Fruit fly (Drosophila melanogaster) whole organism, embryonic: Measurements from ENCODE around the gene CG42854.

ENCODE experiments used
- BEAF-32 ChIP-seq: fragments of 200-800 bp; sonication (Bioruptor generic); optimal IDR thresholded peaks from 3 replicates; lab custom pipeline; 2017; ENCODE audit warnings: missing biosample characterization, missing genetic modification characterization, mild to moderate bottlenecking, moderate library complexity, missing genetic modification reagents
- Bgb ChIP-seq: fragments of 200-800 bp; sonication (Bioruptor generic); IDR thresholded peaks from 2 replicates; pipeline ENCODE4 v1.3.6; 2022; ENCODE audit warnings: missing biosample characterization, missing genetic modification characterization; ENCODE audit not compliant: partially characterized antibody
- C15 ChIP-seq: fragments of 200-800 bp; sonication (Bioruptor generic); IDR thresholded peaks from 3 replicates; pipeline ENCODE4 v1.3.6; 2022; ENCODE audit warnings: missing biosample characterization, missing genetic modification characterization
- CG11504 ChIP-seq: fragments of 200-800 bp; sonication (Bioruptor generic); optimal IDR thresholded peaks from 3 replicates; lab custom pipeline; 2019; ENCODE audit warnings: missing biosample characterization, mild to moderate bottlenecking, missing genetic modification characterization, moderate library complexity
- CG15073 ChIP-seq: fragments of 200-800 bp; sonication (Bioruptor generic); optimal IDR thresholded peaks from 2 replicates; lab custom pipeline; 2016; ENCODE audit warnings: missing biosample characterization, missing genetic modification characterization
- CG15601 ChIP-seq: fragments of 200-800 bp; sonication (Bioruptor generic); optimal IDR thresholded peaks from 3 replicates; lab custom pipeline; 2019; ENCODE audit warnings: missing biosample characterization, mild to moderate bottlenecking, missing genetic modification characterization, moderate library complexity
- CG1602 ChIP-seq: fragments of 200-800 bp; sonication (Bioruptor generic); optimal IDR thresholded peaks from 3 replicates; lab custom pipeline; 2016; ENCODE audit warnings: missing biosample characterization, missing genetic modification characterization
- CG16813 ChIP-seq: fragments of 200-800 bp; sonication (Bioruptor generic); IDR thresholded peaks from 3 replicates; pipeline ENCODE4 v1.3.6; 2022; ENCODE audit warnings: missing biosample characterization, missing genetic modification characterization; ENCODE audit not compliant: partially characterized antibody
- CG16863 ChIP-seq: fragments of 200-800 bp; sonication (Bioruptor generic); optimal IDR thresholded peaks from 3 replicates; lab custom pipeline; 2016; ENCODE audit warnings: missing biosample characterization, missing genetic modification characterization
- CG17361 ChIP-seq: fragments of 200-800 bp; sonication (Bioruptor generic); IDR thresholded peaks from 3 replicates; pipeline ENCODE4 v1.3.6; 2022; ENCODE audit warnings: missing biosample characterization, missing genetic modification characterization
- CG18262 ChIP-seq: fragments of 200-800 bp; optimal IDR thresholded peaks from 3 replicates; lab custom pipeline; 2019; ENCODE audit warnings: missing biosample characterization, mild to moderate bottlenecking, missing genetic modification characterization, moderate library complexity
- CG30403 ChIP-seq: fragments of 200-800 bp; sonication (Bioruptor generic); optimal IDR thresholded peaks from 3 replicates; lab custom pipeline; 2016; ENCODE audit warnings: missing biosample characterization, missing genetic modification characterization
- CG3847 ChIP-seq: fragments of 200-800 bp; sonication (Bioruptor generic); IDR thresholded peaks from 2 replicates; pipeline ENCODE4 v1.3.6; 2022; ENCODE audit warnings: missing biosample characterization, missing genetic modification characterization
- CG4404 ChIP-seq: fragments of 200-800 bp; sonication (Bioruptor generic); IDR thresholded peaks from 2 replicates; pipeline ENCODE4 v1.3.6; 2022; ENCODE audit warnings: missing biosample characterization, missing genetic modification characterization
- CG6272 ChIP-seq: fragments of 200-800 bp; sonication (Bioruptor generic); IDR thresholded peaks from 2 replicates; pipeline ENCODE4 v1.3.6; 2022; ENCODE audit warnings: missing biosample characterization, missing genetic modification characterization
- CG7372 ChIP-seq: fragments of 200-800 bp; sonication (Bioruptor generic); IDR thresholded peaks from 2 replicates; pipeline ENCODE4 v1.3.6; 2022; ENCODE audit warnings: missing biosample characterization, missing genetic modification characterization
- CG7556 ChIP-seq: fragments of 200-800 bp; sonication (Bioruptor generic); optimal IDR thresholded peaks from 2 replicates; lab custom pipeline; 2017; ENCODE audit warnings: missing biosample characterization, mild to moderate bottlenecking, missing genetic modification characterization
- CG8281 ChIP-seq: fragments of 200-800 bp; sonication (Bioruptor generic); optimal IDR thresholded peaks from 2 replicates; lab custom pipeline; 2018; ENCODE audit warnings: missing biosample characterization, mild to moderate bottlenecking, missing genetic modification characterization, moderate library complexity
- CG9437 ChIP-seq: fragments of 200-800 bp; sonication (Bioruptor generic); optimal IDR thresholded peaks from 2 replicates; lab custom pipeline; 2018; ENCODE audit warnings: missing biosample characterization, mild to moderate bottlenecking, missing genetic modification characterization
- CG9932 ChIP-seq: fragments of 200-800 bp; sonication (Bioruptor generic); IDR thresholded peaks from 2 replicates; pipeline ENCODE4 v1.3.6; 2022; ENCODE audit warnings: missing biosample characterization, missing genetic modification characterization
- CoRest ChIP-seq: fragments of 200-800 bp; sonication (Bioruptor generic); optimal IDR thresholded peaks from 3 replicates; lab custom pipeline; 2018; ENCODE audit warnings: missing biosample characterization, mild to moderate bottlenecking, missing genetic modification characterization, moderate library complexity
- Deaf1 ChIP-seq: fragments of 200-800 bp; optimal IDR thresholded peaks from 3 replicates; lab custom pipeline; 2019; ENCODE audit warnings: missing biosample characterization, mild to moderate bottlenecking, missing genetic modification characterization, moderate library complexity
- E2f1 ChIP-seq: fragments of 200-800 bp; sonication (Bioruptor generic); IDR thresholded peaks from 2 replicates; pipeline ENCODE4 v1.3.6; 2022; ENCODE audit warnings: missing biosample characterization, missing genetic modification characterization
- HLHmδ ChIP-seq: fragments of 200-800 bp; sonication (Bioruptor generic); optimal IDR thresholded peaks from 2 replicates; lab custom pipeline; 2018; ENCODE audit warnings: missing biosample characterization, mild to moderate bottlenecking, missing genetic modification characterization, moderate library complexity
- Hr39 ChIP-seq: fragments of >200 bp; optimal IDR thresholded peaks from 2 replicates; lab custom pipeline; 2017
- Hr51 ChIP-seq, 2 experiments: fragments of 200-800 bp; sonication (Bioruptor generic); optimal IDR thresholded peaks; 2 replicates in 1 of 2; 3 replicates in 1 of 2; lab custom pipeline; 2016 to 2018; ENCODE audit warnings: missing biosample characterization in 2 of 2, missing genetic modification characterization in 2 of 2, mild to moderate bottlenecking in 1 of 2, moderate library complexity in 1 of 2
- Max ChIP-seq: fragments of 200-800 bp; sonication (Bioruptor generic); optimal IDR thresholded peaks from 2 replicates; lab custom pipeline; 2016; ENCODE audit warnings: missing biosample characterization, mild to moderate bottlenecking, missing genetic modification characterization
- Med ChIP-seq: fragments of 200-800 bp; sonication (Bioruptor generic); peaks from one replicate; lab custom pipeline; 2016; ENCODE audit warnings: missing biosample characterization, missing genetic modification characterization, mild to moderate bottlenecking, inconsistent platforms, moderate library complexity
- amos ChIP-seq: fragments of 200-800 bp; sonication (Bioruptor generic); IDR thresholded peaks from 2 replicates; pipeline ENCODE4 v1.3.6; 2022; ENCODE audit warnings: missing biosample characterization, missing genetic modification characterization; ENCODE audit not compliant: partially characterized antibody
- bbx ChIP-seq: fragments of 200-800 bp; sonication (Bioruptor generic); IDR thresholded peaks from 2 replicates; pipeline ENCODE4 v1.3.6; 2022; ENCODE audit warnings: missing biosample characterization, missing genetic modification characterization; ENCODE audit not compliant: partially characterized antibody
- bigmax ChIP-seq: fragments of 200-800 bp; sonication (Bioruptor generic); optimal IDR thresholded peaks from 2 replicates; lab custom pipeline; 2018; ENCODE audit warnings: missing biosample characterization, mild to moderate bottlenecking, missing genetic modification characterization
- chif ChIP-seq, 2 experiments: fragments of 200-800 bp; sonication (Bioruptor generic); optimal IDR thresholded peaks; 3 replicates each; lab custom pipeline; 2016; ENCODE audit warnings: missing biosample characterization in 2 of 2, missing genetic modification characterization in 2 of 2
- chinmo ChIP-seq: fragments of 200-800 bp; sonication (Bioruptor generic); IDR thresholded peaks from 4 replicates; pipeline ENCODE4 v1.3.6; 2022; ENCODE audit warnings: missing biosample characterization, missing genetic modification characterization; ENCODE audit not compliant: partially characterized antibody
- chn ChIP-seq: fragments of 200-800 bp; sonication (Bioruptor generic); optimal IDR thresholded peaks from 2 replicates; lab custom pipeline; 2016; ENCODE audit warnings: missing biosample characterization, missing genetic modification characterization
- corto ChIP-seq: fragments of 200-800 bp; sonication (Bioruptor generic); optimal IDR thresholded peaks from 2 replicates; lab custom pipeline; 2016; ENCODE audit warnings: missing biosample characterization, mild to moderate bottlenecking, missing genetic modification characterization, moderate library complexity
- croc ChIP-seq: fragments of 200-800 bp; sonication (Bioruptor generic); conservative IDR thresholded peaks from 3 replicates; pipeline ENCODE4 v1.3.6; 2022; ENCODE audit warnings: missing biosample characterization, missing genetic modification characterization
- dm ChIP-seq: fragments of 200-800 bp; sonication (Bioruptor generic); optimal IDR thresholded peaks from 3 replicates; lab custom pipeline; 2016; ENCODE audit warnings: missing biosample characterization, missing genetic modification characterization
- ham ChIP-seq: fragments of 200-800 bp; sonication (Bioruptor generic); IDR thresholded peaks from 2 replicates; pipeline ENCODE4 v1.3.6; 2022; ENCODE audit warnings: missing biosample characterization, missing genetic modification characterization
- hkb ChIP-seq, 2 experiments: fragments of 200-800 bp in 1 of 2; fragments of >200 bp in 1 of 2; sonication (Bioruptor generic) in 1 of 2; IDR thresholded peaks in 1 of 2; optimal IDR thresholded peaks in 1 of 2; 2 replicates each; pipeline versions ENCODE4 v1.3.6 to Lab custom; 2017 to 2022; ENCODE audit warnings: missing biosample characterization in 1 of 2, missing genetic modification characterization in 1 of 2
- lab ChIP-seq: fragments of 200-800 bp; sonication (Bioruptor generic); optimal IDR thresholded peaks from 3 replicates; lab custom pipeline; 2017; ENCODE audit warnings: missing biosample characterization, missing genetic modification characterization, mild to moderate bottlenecking, moderate library complexity, missing genetic modification reagents
- lilli ChIP-seq: fragments of 200-800 bp; sonication (Bioruptor generic); optimal IDR thresholded peaks from 3 replicates; lab custom pipeline; 2016; ENCODE audit warnings: missing biosample characterization, missing genetic modification characterization
- odd ChIP-seq: fragments of 200-800 bp; sonication (Bioruptor generic); optimal IDR thresholded peaks from 2 replicates; lab custom pipeline; 2017; ENCODE audit warnings: missing biosample characterization, mild to moderate bottlenecking, missing genetic modification characterization
- pho ChIP-seq: fragments of 200-800 bp; sonication (Bioruptor generic); optimal IDR thresholded peaks from 2 replicates; lab custom pipeline; 2016; ENCODE audit warnings: missing biosample characterization, missing genetic modification characterization
- run ChIP-seq: fragments of 200-800 bp; sonication (Bioruptor generic); optimal IDR thresholded peaks from 3 replicates; lab custom pipeline; 2018; ENCODE audit warnings: missing biosample characterization, mild to moderate bottlenecking, missing genetic modification characterization
- sens ChIP-seq: fragments of 200-800 bp; sonication (Bioruptor generic); peaks from one replicate; lab custom pipeline; 2016; ENCODE audit warnings: missing biosample characterization, missing genetic modification characterization
- slbo ChIP-seq: fragments of 200-800 bp; sonication (Bioruptor generic); IDR thresholded peaks from 2 replicates; pipeline ENCODE4 v1.3.6; 2022; ENCODE audit warnings: missing biosample characterization, missing genetic modification characterization
- slp2 ChIP-seq: fragments of 200-800 bp; sonication (Bioruptor generic); optimal IDR thresholded peaks from 2 replicates; lab custom pipeline; 2016; ENCODE audit warnings: missing biosample characterization, missing genetic modification characterization
- stwl ChIP-seq: fragments of 200-800 bp; sonication (Bioruptor generic); optimal IDR thresholded peaks from 3 replicates; lab custom pipeline; 2018; ENCODE audit warnings: missing biosample characterization, mild to moderate bottlenecking, missing genetic modification characterization, moderate library complexity
- vfl ChIP-seq: fragments of 200-800 bp; sonication (Bioruptor generic); optimal IDR thresholded peaks from 2 replicates; lab custom pipeline; 2016; ENCODE audit warnings: missing biosample characterization, missing genetic modification characterization

The CG42854 gene

DNA sequence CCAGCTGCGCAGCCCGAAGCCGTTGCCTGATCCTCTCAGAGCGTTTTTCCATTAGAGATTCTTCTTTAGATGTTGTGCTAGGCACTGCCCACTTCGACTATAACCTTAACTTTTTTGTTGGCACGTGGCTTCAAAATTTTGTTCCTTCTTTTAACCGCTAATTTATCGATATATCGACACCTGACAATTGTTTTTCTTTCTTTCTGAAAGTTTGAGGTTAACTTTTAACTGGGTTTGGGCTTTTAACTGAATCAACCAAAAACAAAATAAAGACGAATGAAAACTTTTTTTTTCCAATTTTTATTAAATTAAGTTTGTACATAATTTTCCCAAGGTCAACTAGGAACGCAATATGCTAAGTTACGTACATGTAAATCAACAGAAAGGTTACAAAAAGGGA lies at the start of gene CG42854:
TSS of gene CG42854 (minus strand) at position 101 of the 400 bp plus-strand sequence.
- TF ChIP-seq E2f1 (GFP tag; lab: Robert Waterston, UW) (no peak), CG16813 (no peak), BEAF-32 (peak; percentile 10), chif (GFP tag; optimal IDR thresholded peaks at IDR 0.05; lab: Kevin White, UChicago) (no peak), Bgb (0 out of 2 replicates have a peak, but pooled peaks have one; percentile 11), bigmax (peak; percentile 37), dm (GFP tag; lab: Kevin White, UChicago) (peak; percentile 66)

DNA sequence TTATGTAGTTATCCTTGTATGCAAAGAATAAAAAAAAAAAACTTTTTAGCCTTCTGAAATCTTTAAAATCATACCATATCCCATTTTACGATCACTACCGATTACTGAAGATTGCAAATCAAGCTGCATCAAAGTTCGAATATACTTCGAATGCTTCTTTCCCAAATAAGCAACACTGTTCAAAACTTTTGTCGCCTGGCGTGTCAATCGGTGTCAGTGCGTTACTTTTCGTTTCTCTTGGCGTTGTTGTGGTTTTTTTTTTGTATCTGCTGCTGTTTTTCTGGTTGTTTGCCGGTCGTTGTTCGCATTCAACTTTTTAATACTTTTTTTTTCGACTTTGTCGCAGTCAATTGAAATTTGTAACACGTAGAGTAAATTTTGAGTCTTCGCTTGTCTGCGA lies 48.2 kb upstream of the CG42854 start:
- peak; percentile 24 for TF ChIP-seq CG7556 (GFP tag; lab: Kevin White, UChicago)
- TF ChIP-seq CG7372 (GFP tag; lab: Robert Waterston, UW): no peak
- TF ChIP-seq croc (GFP tag; lab: Robert Waterston, UW): no peak
- TF ChIP-seq slp2 (GFP tag; lab: Kevin White, UChicago): no peak
- peak; percentile 48; the same call in 1 of the 3 replicates for TF ChIP-seq CG17361 (GFP tag; lab: Robert Waterston, UW)
- TF ChIP-seq Deaf1 (tag; lab: Kevin White, UChicago): no peak
- TF ChIP-seq bbx (GFP tag; lab: Robert Waterston, UW): no peak
- TF ChIP-seq CG9437 (GFP tag; lab: Kevin White, UChicago): peak; percentile 30
- no peak for TF ChIP-seq hkb (optimal IDR thresholded peaks at IDR 0.05; lab: Kevin White, UChicago)
- 0 out of 2 replicates have a peak, but pooled peaks have one; percentile 14 for TF ChIP-seq hkb (GFP tag; IDR thresholded peaks at IDR 0.05; lab: Robert Waterston, UW)
- TF ChIP-seq CG6272 (GFP tag; lab: Robert Waterston, UW): 0 out of 2 replicates have a peak, but pooled peaks have one; percentile 3
- TF ChIP-seq Max: no peak
- TF ChIP-seq run (tag; lab: Kevin White, UChicago): no peak
- TF ChIP-seq pho (GFP tag; lab: Kevin White, UChicago): no peak
- no peak for TF ChIP-seq C15
- TF ChIP-seq stwl (tag; lab: Kevin White, UChicago): no peak
- TF ChIP-seq amos (GFP tag; lab: Robert Waterston, UW): no peak
- peak; percentile 4 for TF ChIP-seq lab (GFP tag; lab: Kevin White, UChicago)
- peak; percentile 55; the same call in 1 of the 4 replicates for TF ChIP-seq chinmo (GFP tag; lab: Robert Waterston, UW)
- TF ChIP-seq Hr39 (lab: Kevin White, UChicago): no peak
- peak; percentile 13; the same call in 1 of the 2 replicates for TF ChIP-seq CG9932
- TF ChIP-seq CG30403 (GFP tag; lab: Kevin White, UChicago): peak; percentile 26
- TF ChIP-seq CG11504 (tag; lab: Kevin White, UChicago): peak; percentile 31
- no peak for TF ChIP-seq CG15073 (GFP tag; lab: Kevin White, UChicago)
- no peak for TF ChIP-seq corto (GFP tag; lab: Kevin White, UChicago)
- no peak for TF ChIP-seq CG8281
- no peak for TF ChIP-seq CG3847
- no peak for TF ChIP-seq lilli (GFP tag; lab: Kevin White, UChicago)
- no peak for TF ChIP-seq CG15601 (tag; lab: Kevin White, UChicago)
- peak; percentile 48; the same call in 1 of the 2 replicates for TF ChIP-seq slbo
- no peak for TF ChIP-seq ham
- TF ChIP-seq Med: peak; percentile 54
- peak; percentile 12 for TF ChIP-seq CoRest (tag; lab: Kevin White, UChicago)
- no peak for TF ChIP-seq odd (GFP tag; lab: Kevin White, UChicago)
- no peak for TF ChIP-seq HLHmδ (GFP tag; lab: Kevin White, UChicago)
- peak in 1 of 2 experiments; percentile 17 for TF ChIP-seq Hr51 (GFP tag; optimal IDR thresholded peaks at IDR 0.05; lab: Kevin White, UChicago)
- no peak for TF ChIP-seq CG1602 (GFP tag; lab: Kevin White, UChicago)
- no peak for TF ChIP-seq chn (GFP tag; lab: Kevin White, UChicago)
- TF ChIP-seq vfl (GFP tag; lab: Kevin White, UChicago): no peak
- TF ChIP-seq CG4404 (GFP tag; lab: Robert Waterston, UW): 0 out of 2 replicates have a peak, but pooled peaks have one; percentile 11
- TF ChIP-seq CG18262 (tag; lab: Kevin White, UChicago): peak; percentile 20
- TF ChIP-seq CG16863 (GFP tag; lab: Kevin White, UChicago): no peak
- peak; percentile 71 for TF ChIP-seq sens (GFP tag; lab: Kevin White, UChicago)
